Fruit fly (Drosophila melanogaster): Measurements from ENCODE around the gene CG34166.

The CG34166 gene

dm6 chr2L:14701495-14701894, 41.5 kb upstream of the CG34166 start (continued):
- TF ChIP-seq ATbp (GFP tag; optimal IDR thresholded peaks at IDR 0.05) (peak; percentile 84), tap (tag; optimal IDR thresholded peaks at IDR 0.05) (no peak), CG2129 (GFP tag; IDR thresholded peaks at IDR 0.05; ENCODE audit: partially characterized antibody) (no peak), sc (optimal IDR thresholded peaks at IDR 0.05) (no peak), sc (GFP tag; optimal IDR thresholded peaks at IDR 0.05) (peak; percentile 66), tgo (GFP tag; IDR thresholded peaks at IDR 0.05) (peak; percentile 38; the same call in 2 of the 3 replicates), CG5953 (GFP tag; IDR thresholded peaks at IDR 0.05) (peak; percentile 54), CG1602 (GFP tag; optimal IDR thresholded peaks at IDR 0.05) (peak; percentile 57), CG11560 (tag; IDR thresholded peaks at IDR 0.05) (peak; percentile 40; the same call in 1 of the 3 replicates), CG17186 (GFP tag; optimal IDR thresholded peaks at IDR 0.05) (no peak), B-H2 (GFP tag; optimal IDR thresholded peaks at IDR 0.05) (no peak), ap (GFP tag; IDR thresholded peaks at IDR 0.05) (peak; percentile 54), CG34376 (GFP tag; optimal IDR thresholded peaks at IDR 0.05) (no peak), corto (GFP tag; optimal IDR thresholded peaks at IDR 0.05) (no peak), PHDP (tag; optimal IDR thresholded peaks at IDR 0.05) (peak; percentile 54), fru (optimal IDR thresholded peaks at IDR 0.05) (no peak), dysf (GFP tag; IDR thresholded peaks at IDR 0.05) (peak; percentile 66; the same call in 1 of the 3 replicates), oc (tag; optimal IDR thresholded peaks at IDR 0.05) (peak; percentile 75), ci (GFP tag; IDR thresholded peaks at IDR 0.05) (peak; percentile 91), Max (GFP tag; optimal IDR thresholded peaks at IDR 0.05) (peak; percentile 36), vvl (GFP tag; IDR thresholded peaks at IDR 0.05) (peak; percentile 80), Eip74EF (GFP tag; optimal IDR thresholded peaks at IDR 0.05) (peak in 1 of 2 experiments; percentile 49), twi (tag; optimal IDR thresholded peaks at IDR 0.05) (peak; percentile 33), Chrac-16 (GFP tag; optimal IDR thresholded peaks at IDR 0.05) (peak; percentile 54), esg (GFP tag; conservative IDR thresholded peaks at IDR 0.05) (peak; percentile 57), HLH3B (GFP tag; IDR thresholded peaks at IDR 0.05) (peak; percentile 77), CG11456 (GFP tag; IDR thresholded peaks at IDR 0.05) (peak; percentile 56; the same call in 1 of the 3 replicates), CG6765 (GFP tag; optimal IDR thresholded peaks at IDR 0.05) (no peak), CG8290 (GFP tag; optimal IDR thresholded peaks at IDR 0.05) (peak; percentile 30), CG8290 (tag; optimal IDR thresholded peaks at IDR 0.05) (peak in 1 of 2 experiments; percentile 60), CG1647 (GFP tag; optimal IDR thresholded peaks at IDR 0.05) (peak; percentile 9), CG12769 (tag; optimal IDR thresholded peaks at IDR 0.05) (peak; percentile 49), CG11723 (GFP tag; optimal IDR thresholded peaks at IDR 0.05) (peak; percentile 36), chif (GFP tag; optimal IDR thresholded peaks at IDR 0.05) (peak in 1 of 2 experiments; percentile 50), Oli (tag; optimal IDR thresholded peaks at IDR 0.05) (peak; percentile 71), chn (GFP tag; optimal IDR thresholded peaks at IDR 0.05) (peak; percentile 5), sr (GFP tag; IDR thresholded peaks at IDR 0.05) (0 out of 3 replicates have a peak, but pooled peaks have one; percentile 26), CoRest (tag; optimal IDR thresholded peaks at IDR 0.05) (peak; percentile 57), gcm (GFP tag; optimal IDR thresholded peaks at IDR 0.05) (peak; percentile 31), CG10209 (GFP tag; optimal IDR thresholded peaks at IDR 0.05) (peak; percentile 57), psq (GFP tag; optimal IDR thresholded peaks at IDR 0.05) (peak; percentile 21), Med (GFP tag) (peak; percentile 84), CG12299 (tag; optimal IDR thresholded peaks at IDR 0.05) (no peak), HHEX (GFP tag; optimal IDR thresholded peaks at IDR 0.05) (no peak), Xbp1 (GFP tag; optimal IDR thresholded peaks at IDR 0.05) (peak; percentile 80), Sox100B (GFP tag; optimal IDR thresholded peaks at IDR 0.05) (peak; percentile 19), zfh1 (GFP tag; IDR thresholded peaks at IDR 0.05) (peak; percentile 83), pzg (GFP tag; optimal IDR thresholded peaks at IDR 0.05) (no peak), CG8388 (GFP tag; optimal IDR thresholded peaks at IDR 0.05) (peak; percentile 98), CG15601 (tag; optimal IDR thresholded peaks at IDR 0.05) (peak; percentile 55), CG10959 (GFP tag; IDR thresholded peaks at IDR 0.05) (peak; percentile 79)

Data from whole organism, embryonic.